Fruit fly (Drosophila melanogaster): ENCODE data around the gene STUB1.

dm6 chr2L:10425599-10425998 lies 11.7 kb upstream of the STUB1 start:
- no peak for TF ChIP-seq CG8478 (optimal IDR thresholded peaks at IDR 0.05)
- no peak for TF ChIP-seq CTCF (optimal IDR thresholded peaks at IDR 0.05)

Measured in S2 (cell line).